Fruit fly (Drosophila melanogaster) whole organism, embryonic: Measurements from ENCODE around the gene hfp.

Source experiments
- BEAF-32 ChIP-seq: fragments of 200-800 bp; sonication (Bioruptor generic); optimal IDR thresholded peaks from 3 replicates; lab custom pipeline; 2017; ENCODE audit warnings: missing biosample characterization, missing genetic modification characterization, mild to moderate bottlenecking, moderate library complexity, missing genetic modification reagents
- CG10959 ChIP-seq: fragments of 200-800 bp; sonication (Bioruptor generic); IDR thresholded peaks from 2 replicates; pipeline ENCODE4 v1.3.6; 2022; ENCODE audit warnings: missing biosample characterization, missing genetic modification characterization
- CG15514 ChIP-seq: fragments of 200-800 bp; sonication (Bioruptor generic); optimal IDR thresholded peaks from 3 replicates; lab custom pipeline; 2017; ENCODE audit warnings: missing biosample characterization, missing genetic modification characterization, mild to moderate bottlenecking, moderate library complexity, missing genetic modification reagents
- CG15601 ChIP-seq: fragments of 200-800 bp; sonication (Bioruptor generic); optimal IDR thresholded peaks from 3 replicates; lab custom pipeline; 2019; ENCODE audit warnings: missing biosample characterization, mild to moderate bottlenecking, missing genetic modification characterization, moderate library complexity
- CG18262 ChIP-seq: fragments of 200-800 bp; optimal IDR thresholded peaks from 3 replicates; lab custom pipeline; 2019; ENCODE audit warnings: missing biosample characterization, mild to moderate bottlenecking, missing genetic modification characterization, moderate library complexity
- CG2120 ChIP-seq: fragments of 200-800 bp; sonication (Bioruptor generic); optimal IDR thresholded peaks from 3 replicates; lab custom pipeline; 2016; ENCODE audit warnings: missing biosample characterization, missing genetic modification characterization
- CG31441 ChIP-seq: fragments of 200-800 bp; sonication (Bioruptor generic); IDR thresholded peaks from 2 replicates; pipeline ENCODE4 v1.3.6; 2022; ENCODE audit warnings: missing biosample characterization, missing genetic modification characterization
- CG5953 ChIP-seq: fragments of 200-800 bp; sonication (Bioruptor generic); IDR thresholded peaks from 2 replicates; pipeline ENCODE4 v1.3.6; 2022; ENCODE audit warnings: missing biosample characterization, missing genetic modification characterization
- CG7928 ChIP-seq: fragments of 200-800 bp; sonication (Bioruptor generic); optimal IDR thresholded peaks from 2 replicates; lab custom pipeline; 2017; ENCODE audit warnings: missing biosample characterization, mild to moderate bottlenecking, missing genetic modification characterization
- CG7963 ChIP-seq: fragments of 200-800 bp; sonication (Bioruptor generic); IDR thresholded peaks from 3 replicates; pipeline ENCODE4 v1.3.6; 2022; ENCODE audit warnings: missing biosample characterization, missing genetic modification characterization; ENCODE audit not compliant: partially characterized antibody
- CG8388 ChIP-seq: fragments of 200-800 bp; sonication (Bioruptor generic); optimal IDR thresholded peaks from 2 replicates; lab custom pipeline; 2019; ENCODE audit warnings: missing biosample characterization, mild to moderate bottlenecking, missing genetic modification characterization, moderate library complexity
- Ets65A ChIP-seq: fragments of 200-800 bp; sonication (Bioruptor generic); peaks from one replicate; lab custom pipeline; 2016; ENCODE audit warnings: missing biosample characterization, missing genetic modification characterization
- Fer1 ChIP-seq: fragments of 200-800 bp; sonication (Bioruptor generic); optimal IDR thresholded peaks from 2 replicates; lab custom pipeline; 2017; ENCODE audit warnings: missing biosample characterization, mild to moderate bottlenecking, missing genetic modification characterization
- Fer3 ChIP-seq: fragments of 200-800 bp; sonication (Bioruptor generic); optimal IDR thresholded peaks from 2 replicates; lab custom pipeline; 2018; ENCODE audit warnings: missing biosample characterization, mild to moderate bottlenecking, missing genetic modification characterization, moderate library complexity
- Gug ChIP-seq: fragments of 200-800 bp; sonication (Bioruptor generic); IDR thresholded peaks from 4 replicates; pipeline ENCODE4 v1.3.6; 2022; ENCODE audit warnings: missing biosample characterization, missing genetic modification characterization
- HHEX ChIP-seq: fragments of 200-800 bp; sonication (Bioruptor generic); optimal IDR thresholded peaks from 3 replicates; lab custom pipeline; 2017; ENCODE audit warnings: missing biosample characterization, mild to moderate bottlenecking, missing genetic modification characterization, missing genetic modification reagents
- Hmx ChIP-seq: fragments of 200-800 bp; sonication (Bioruptor generic); optimal IDR thresholded peaks from 2 replicates; lab custom pipeline; 2016; ENCODE audit warnings: missing biosample characterization, missing genetic modification characterization
- NFAT ChIP-seq: fragments of 200-800 bp; sonication (Bioruptor generic); IDR thresholded peaks from 2 replicates; pipeline ENCODE4 v1.3.6; 2022; ENCODE audit warnings: missing biosample characterization, missing genetic modification characterization
- Neu2 ChIP-seq: fragments of 200-800 bp; sonication (Bioruptor generic); optimal IDR thresholded peaks from 3 replicates; lab custom pipeline; 2016; ENCODE audit warnings: missing biosample characterization, missing genetic modification characterization, borderline replicate concordance
- Pdp1 ChIP-seq, 2 experiments: fragments of 200-800 bp; sonication (Bioruptor generic); optimal IDR thresholded peaks; 3 replicates each; lab custom pipeline; 2016; ENCODE audit warnings: missing biosample characterization in 2 of 2, missing genetic modification characterization in 2 of 2, mild to moderate bottlenecking in 1 of 2, moderate library complexity in 1 of 2
- Rx ChIP-seq: fragments of 200-800 bp; sonication (Bioruptor generic); IDR thresholded peaks from 2 replicates; pipeline ENCODE4 v1.3.6; 2022; ENCODE audit warnings: missing biosample characterization, missing genetic modification characterization
- Sox100B ChIP-seq: fragments of 200-800 bp; sonication (Bioruptor generic); optimal IDR thresholded peaks from 3 replicates; lab custom pipeline; 2018; ENCODE audit warnings: missing biosample characterization, mild to moderate bottlenecking, missing genetic modification characterization
- Sox102F ChIP-seq: fragments of 200-800 bp; sonication (Bioruptor generic); optimal IDR thresholded peaks from 2 replicates; lab custom pipeline; 2018; ENCODE audit warnings: missing biosample characterization, mild to moderate bottlenecking, missing genetic modification characterization, moderate library complexity
- TFAM ChIP-seq: fragments of 200-800 bp; sonication (Bioruptor generic); optimal IDR thresholded peaks from 2 replicates; lab custom pipeline; 2017; ENCODE audit warnings: missing biosample characterization, missing genetic modification characterization, inconsistent platforms
- aop ChIP-seq: fragments of 200-800 bp; sonication (Bioruptor generic); IDR thresholded peaks from 2 replicates; pipeline ENCODE4 v1.3.6; 2022; ENCODE audit warnings: missing biosample characterization, missing genetic modification characterization
- cad ChIP-seq: fragments of >200 bp; optimal IDR thresholded peaks from 2 replicates; lab custom pipeline; 2017; ENCODE audit warnings: missing biosample characterization, missing genetic modification characterization
- ci ChIP-seq: fragments of 200-800 bp; sonication (Bioruptor generic); IDR thresholded peaks from 3 replicates; pipeline ENCODE4 v1.3.6; 2022; ENCODE audit warnings: missing biosample characterization, missing genetic modification characterization
- da ChIP-seq: fragments of 200-800 bp; sonication (Bioruptor generic); optimal IDR thresholded peaks from 2 replicates; lab custom pipeline; 2016; ENCODE audit warnings: missing biosample characterization, missing genetic modification characterization
- danr ChIP-seq: fragments of 200-800 bp; sonication (Bioruptor generic); IDR thresholded peaks from 2 replicates; pipeline ENCODE4 v1.3.6; 2022; ENCODE audit warnings: missing biosample characterization, missing genetic modification characterization
- insv ChIP-seq, 2 experiments: fragments of 200-800 bp; sonication (Bioruptor generic); optimal IDR thresholded peaks; 3 replicates each; lab custom pipeline; 2016 to 2018; ENCODE audit warnings: missing biosample characterization in 2 of 2, missing genetic modification characterization in 2 of 2
- inv ChIP-seq: fragments of 200-800 bp; sonication (Bioruptor generic); IDR thresholded peaks from 2 replicates; pipeline ENCODE4 v1.3.6; 2022; ENCODE audit warnings: missing biosample characterization, missing genetic modification characterization; ENCODE audit not compliant: partially characterized antibody
- jumu ChIP-seq: fragments of 200-800 bp; sonication (Bioruptor generic); optimal IDR thresholded peaks from 3 replicates; lab custom pipeline; 2016; ENCODE audit warnings: missing biosample characterization, missing genetic modification characterization
- knrl ChIP-seq: fragments of 200-800 bp; sonication (Bioruptor generic); IDR thresholded peaks from 3 replicates; pipeline ENCODE4 v1.3.6; 2022; ENCODE audit warnings: missing biosample characterization, missing genetic modification characterization; ENCODE audit not compliant: partially characterized antibody
- lab ChIP-seq: fragments of 200-800 bp; sonication (Bioruptor generic); optimal IDR thresholded peaks from 3 replicates; lab custom pipeline; 2017; ENCODE audit warnings: missing biosample characterization, missing genetic modification characterization, mild to moderate bottlenecking, moderate library complexity, missing genetic modification reagents
- lmd ChIP-seq: fragments of 200-800 bp; sonication (Bioruptor generic); IDR thresholded peaks from 2 replicates; pipeline ENCODE4 v1.3.6; 2022; ENCODE audit warnings: missing biosample characterization, missing genetic modification characterization
- org-1 ChIP-seq: fragments of 200-800 bp; sonication (Bioruptor generic); optimal IDR thresholded peaks from 2 replicates; lab custom pipeline; 2017; ENCODE audit warnings: missing biosample characterization, missing genetic modification characterization
- peb ChIP-seq: fragments of 200-800 bp; sonication (Bioruptor generic); IDR thresholded peaks from 2 replicates; pipeline ENCODE4 v1.3.6; 2022; ENCODE audit warnings: missing biosample characterization, missing genetic modification characterization
- pfk ChIP-seq: fragments of 200-800 bp; sonication (Bioruptor generic); optimal IDR thresholded peaks from 2 replicates; lab custom pipeline; 2018; ENCODE audit warnings: missing biosample characterization, mild to moderate bottlenecking, missing genetic modification characterization, moderate library complexity
- sc ChIP-seq, 3 experiments: fragments of >200 bp in 2 of 3; fragments of 200-800 bp in 1 of 3; sonication (Bioruptor generic) in 1 of 3; optimal IDR thresholded peaks; 2 replicates in 2 of 3; 3 replicates in 1 of 3; lab custom pipeline; 2017; ENCODE audit warnings: mild to moderate bottlenecking in 1 of 3, missing biosample characterization in 1 of 3, missing genetic modification characterization in 1 of 3, missing genetic modification reagents in 1 of 3
- sens-2 ChIP-seq: fragments of 200-800 bp; sonication (Bioruptor generic); IDR thresholded peaks from 2 replicates; pipeline ENCODE4 v1.3.6; 2022; ENCODE audit warnings: missing biosample characterization, missing genetic modification characterization
- slp2 ChIP-seq: fragments of 200-800 bp; sonication (Bioruptor generic); optimal IDR thresholded peaks from 2 replicates; lab custom pipeline; 2016; ENCODE audit warnings: missing biosample characterization, missing genetic modification characterization
- so ChIP-seq: fragments of 200-800 bp; sonication (Bioruptor generic); IDR thresholded peaks from 3 replicates; pipeline ENCODE4 v1.3.6; 2022; ENCODE audit warnings: missing biosample characterization, missing genetic modification characterization
- ssp ChIP-seq: fragments of 200-800 bp; sonication (Bioruptor generic); IDR thresholded peaks from 2 replicates; pipeline ENCODE4 v1.3.6; 2022; ENCODE audit warnings: missing biosample characterization, missing genetic modification characterization
- stwl ChIP-seq: fragments of 200-800 bp; sonication (Bioruptor generic); optimal IDR thresholded peaks from 3 replicates; lab custom pipeline; 2018; ENCODE audit warnings: missing biosample characterization, mild to moderate bottlenecking, missing genetic modification characterization, moderate library complexity
- sug ChIP-seq: fragments of 200-800 bp; optimal IDR thresholded peaks from 2 replicates; lab custom pipeline; 2019; ENCODE audit warnings: missing biosample characterization, mild to moderate bottlenecking, missing genetic modification characterization, moderate library complexity
- tin ChIP-seq: fragments of 200-800 bp; sonication (Bioruptor generic); optimal IDR thresholded peaks from 3 replicates; lab custom pipeline; 2016; ENCODE audit warnings: missing biosample characterization, missing genetic modification characterization
- usp ChIP-seq: fragments of >200 bp; optimal IDR thresholded peaks from 2 replicates; lab custom pipeline; 2017; ENCODE audit warnings: missing biosample characterization, missing genetic modification characterization

The hfp gene

DNA sequence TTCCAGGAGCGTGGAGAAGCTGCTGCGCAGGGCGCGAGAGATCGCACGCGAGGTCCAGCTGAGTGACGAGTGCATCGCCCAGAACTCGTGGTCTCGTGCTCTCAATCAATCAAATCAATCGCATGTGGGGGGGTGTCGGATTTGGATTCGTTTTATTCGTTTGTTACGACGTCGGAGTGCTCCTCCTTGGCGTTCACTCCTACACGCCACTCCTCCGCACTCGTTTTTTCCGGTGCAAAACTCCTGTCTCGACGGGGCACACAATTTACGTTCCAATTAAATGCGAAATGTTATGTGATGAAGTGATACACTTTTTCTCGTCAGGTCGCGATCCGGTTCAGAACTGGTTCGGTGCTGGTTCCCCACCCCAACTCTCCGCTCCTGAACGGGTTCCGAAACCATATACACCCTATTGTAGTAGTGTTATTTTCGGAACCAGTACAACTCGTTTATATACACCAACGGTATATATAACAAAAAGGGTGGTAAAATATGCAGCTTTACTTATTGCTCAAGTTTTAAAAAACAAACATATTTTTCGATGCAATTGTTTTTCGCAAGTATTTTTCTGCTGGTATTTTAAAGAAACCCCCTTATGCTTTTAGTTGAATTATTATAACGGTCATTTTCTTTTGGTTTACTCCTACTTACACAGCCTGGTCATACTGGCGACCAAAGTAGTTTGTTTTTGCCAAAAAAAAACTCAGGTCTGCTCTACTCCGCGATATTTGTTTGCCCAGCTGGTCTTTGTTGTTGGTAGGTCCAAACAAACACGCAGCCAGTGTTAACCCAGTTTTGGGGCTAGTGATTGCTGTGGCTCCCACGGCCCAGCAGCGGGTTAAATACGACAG lies 34.3 kb upstream of the hfp start, which contains the start of the genes CG12091 and pns (continued):
- TF ChIP-seq Fer1 (GFP tag; lab: Kevin White, UChicago), result peak; percentile 60
- TF ChIP-seq NFAT (GFP tag; lab: Robert Waterston, UW), result peak; percentile 54
- peak; percentile 82 for TF ChIP-seq CG15601
- TF ChIP-seq sens-2 (GFP tag; lab: Robert Waterston, UW), result peak; percentile 44; the same call in 1 of the 2 replicates
- peak; percentile 67 for TF ChIP-seq stwl (tag; lab: Kevin White, UChicago)
- peak; percentile 80 for TF ChIP-seq CG31441 (GFP tag; lab: Robert Waterston, UW)
- no peak for TF ChIP-seq usp (GFP tag; lab: Kevin White, UChicago)
- 0 out of 2 replicates have a peak, but pooled peaks have one; percentile 44 for TF ChIP-seq Rx (GFP tag; lab: Robert Waterston, UW)
- TF ChIP-seq ssp, result peak; percentile 71
- no peak for TF ChIP-seq danr (GFP tag; lab: Robert Waterston, UW)
- TF ChIP-seq Pdp1 (GFP tag; optimal IDR thresholded peaks at IDR 0.05; lab: Kevin White, UChicago), result peak; percentile 74 to 91
- peak; percentile 93 for TF ChIP-seq Ets65A (GFP tag; lab: Kevin White, UChicago)
- peak; percentile 42 for TF ChIP-seq CG8388 (GFP tag; lab: Kevin White, UChicago)
- TF ChIP-seq CG7928 (GFP tag; lab: Kevin White, UChicago), result peak; percentile 58
- TF ChIP-seq insv (GFP tag; optimal IDR thresholded peaks at IDR 0.05; lab: Kevin White, UChicago), result peak in 1 of 2 experiments; percentile 52
- no peak for TF ChIP-seq aop (GFP tag; lab: Robert Waterston, UW)
- peak; percentile 68 for TF ChIP-seq Sox102F (GFP tag; lab: Kevin White, UChicago)
- peak; percentile 59 for TF ChIP-seq peb (GFP tag; lab: Robert Waterston, UW)
- peak; percentile 14 for TF ChIP-seq Neu2 (GFP tag; lab: Kevin White, UChicago)
- peak; percentile 71 for TF ChIP-seq lab (GFP tag; lab: Kevin White, UChicago)
- TF ChIP-seq CG10959 (GFP tag; lab: Robert Waterston, UW), result 0 out of 2 replicates have a peak, but pooled peaks have one; percentile 27
- no peak for TF ChIP-seq CG7963 (GFP tag; lab: Robert Waterston, UW)
- peak; percentile 10 for TF ChIP-seq cad
- peak; percentile 56 for TF ChIP-seq jumu (GFP tag; lab: Kevin White, UChicago)
- peak; percentile 2; the same call in 1 of the 4 replicates for TF ChIP-seq Gug
- peak; percentile 74 for TF ChIP-seq tin (GFP tag; lab: Kevin White, UChicago)
- peak; percentile 56 for TF ChIP-seq Fer3
- TF ChIP-seq TFAM, result no peak
- peak; percentile 74; the same call in 1 of the 2 replicates for TF ChIP-seq CG5953 (GFP tag; lab: Robert Waterston, UW)
- peak; percentile 68 for TF ChIP-seq CG18262 (tag; lab: Kevin White, UChicago)
- TF ChIP-seq sc (optimal IDR thresholded peaks at IDR 0.05; lab: Kevin White, UChicago), result no peak
- TF ChIP-seq sc (GFP tag; optimal IDR thresholded peaks at IDR 0.05; lab: Kevin White, UChicago), result no peak
- TF ChIP-seq ci, result peak; percentile 80
- peak; percentile 8 for TF ChIP-seq da (GFP tag; lab: Kevin White, UChicago)
- TF ChIP-seq BEAF-32 (GFP tag; lab: Kevin White, UChicago), result peak; percentile 44
- TF ChIP-seq slp2 (GFP tag; lab: Kevin White, UChicago), result peak; percentile 37
- peak; percentile 12 for TF ChIP-seq org-1 (GFP tag; lab: Kevin White, UChicago)
- peak; percentile 76 for TF ChIP-seq CG2120
- peak; percentile 69 for TF ChIP-seq sug (tag; lab: Kevin White, UChicago)
- peak; percentile 11 for TF ChIP-seq pfk
- peak; percentile 73; the same call in 1 of the 2 replicates for TF ChIP-seq inv (GFP tag; lab: Robert Waterston, UW)
- peak; percentile 6; the same call in 2 of the 3 replicates for TF ChIP-seq so (GFP tag; lab: Robert Waterston, UW)
- peak; percentile 38 for TF ChIP-seq Hmx (GFP tag; lab: Kevin White, UChicago)
- no peak for TF ChIP-seq HHEX (GFP tag; lab: Kevin White, UChicago)
- TF ChIP-seq knrl, result peak; percentile 81
- no peak for TF ChIP-seq Sox100B (GFP tag; lab: Kevin White, UChicago)
- TF ChIP-seq CG15514 (GFP tag; lab: Kevin White, UChicago), result peak; percentile 100
- peak; percentile 60; the same call in 1 of the 2 replicates for TF ChIP-seq lmd (GFP tag; lab: Robert Waterston, UW)
